Worm (Caenorhabditis elegans): ENCODE measurements around the gene F54H5.14.

F54H5.14 gene

ce11 chrII:6614500-6614899, 10.7 kb downstream of the F54H5.14 start:
- TF ChIP-seq bed-3 (GFP tag; optimal IDR thresholded peaks at IDR 0.05) (no peak), mep-1 (tag; optimal IDR thresholded peaks at IDR 0.05) (no peak), ceh-43 (GFP tag; optimal IDR thresholded peaks at IDR 0.05) (no peak), lin-13 (tag; optimal IDR thresholded peaks at IDR 0.05) (no peak), cnd-1 (tag; optimal IDR thresholded peaks at IDR 0.05) (no peak), sem-2 (GFP tag; optimal IDR thresholded peaks at IDR 0.05) (no peak), zip-8 (tag; optimal IDR thresholded peaks at IDR 0.05) (no peak), mab-5 (tag; optimal IDR thresholded peaks at IDR 0.05) (no peak), sptf-1 (tag; optimal IDR thresholded peaks at IDR 0.05) (no peak)

- TF ChIP-seq mab-5 (tag; optimal IDR thresholded peaks at IDR 0.05) (no peak), ham-2 (GFP tag; optimal IDR thresholded peaks at IDR 0.05) (no peak), mls-2 (tag; optimal IDR thresholded peaks at IDR 0.05) (no peak)
Measured at ce11 chrII:6612544-6612943, 12.7 kb downstream of the F54H5.14 start.

- TF ChIP-seq bed-3 (GFP tag; optimal IDR thresholded peaks at IDR 0.05) (no peak), elt-1 (tag; optimal IDR thresholded peaks at IDR 0.05; ENCODE audit: borderline replicate concordance, insufficient read depth) (peak; percentile 4)
Measured at ce11 chrII:6610262-6610661, 14.9 kb downstream of the F54H5.14 start.

ce11 chrII:6609315-6609842, 15.8 kb downstream of the F54H5.14 start, which contains the start of gene epg-5:
Gene epg-5 (minus strand): TSS chrII:6609365.
- TF ChIP-seq unc-120 (tag; optimal IDR thresholded peaks at IDR 0.05; ENCODE audit: poor library complexity, severe bottlenecking) (peak; percentile 67), elt-3 (tag; optimal IDR thresholded peaks at IDR 0.05) (no peak), ces-1 (GFP tag; optimal IDR thresholded peaks at IDR 0.05) (no peak)

- TF ChIP-seq ceh-39 (tag; optimal IDR thresholded peaks at IDR 0.05) (no peak), nhr-2 (tag; optimal IDR thresholded peaks at IDR 0.05) (no peak)
Measured at ce11 chrII:6608626-6609025, 16.6 kb downstream of the F54H5.14 start.

ce11 chrII:6600973-6601372, 24.2 kb downstream of the F54H5.14 start, which contains the start of gene vps-33.2:
Gene vps-33.2 (plus strand): TSS chrII:6601216.
- TF ChIP-seq lsy-2 (tag; optimal IDR thresholded peaks at IDR 0.05) (no peak), mab-5 (tag; optimal IDR thresholded peaks at IDR 0.05) (no peak), nhr-12 (tag; optimal IDR thresholded peaks at IDR 0.05) (no peak), lin-13 (tag; optimal IDR thresholded peaks at IDR 0.05) (peak; percentile 6), drap-1 (GFP tag; optimal IDR thresholded peaks at IDR 0.05) (no peak), M03D4.4 (tag; optimal IDR thresholded peaks at IDR 0.05) (no peak), ham-2 (GFP tag; optimal IDR thresholded peaks at IDR 0.05) (peak; percentile 79), unc-120 (tag; optimal IDR thresholded peaks at IDR 0.05; ENCODE audit: poor library complexity, severe bottlenecking) (no peak), pha-4 (tag; optimal IDR thresholded peaks at IDR 0.05) (peak; percentile 42), ceh-39 (tag; optimal IDR thresholded peaks at IDR 0.05) (peak; percentile 19), cnd-1 (tag; optimal IDR thresholded peaks at IDR 0.05) (peak; percentile 29), tbx-8 (GFP tag; optimal IDR thresholded peaks at IDR 0.05) (no peak), ztf-11 (tag; optimal IDR thresholded peaks at IDR 0.05) (no peak)

- no peak for TF ChIP-seq nhr-76 (tag; optimal IDR thresholded peaks at IDR 0.05)
- no peak for TF ChIP-seq tbx-8 (GFP tag; optimal IDR thresholded peaks at IDR 0.05)
- no peak for TF ChIP-seq lin-32 (GFP tag; optimal IDR thresholded peaks at IDR 0.05)
- no peak for TF ChIP-seq bed-3 (GFP tag; optimal IDR thresholded peaks at IDR 0.05)
- no peak for TF ChIP-seq nhr-28 (tag; optimal IDR thresholded peaks at IDR 0.05)
Measured at ce11 chrII:6598050-6598449, 27.2 kb downstream of the F54H5.14 start, which contains the start of gene dnj-8. Gene dnj-8 (minus strand): TSS chrII:6598080.

Data from whole organism, mixed stage, embryonic.